Worm (Caenorhabditis elegans) whole organism, young adult: ENCODE results near the gene chtb-1.
A peak's percentile ranks its signal among the peaks of the same experiment; 100 is the strongest.

Experiments used
- B0019.2 ChIP-seq: fragments of 200-800 bp; sonication (Bioruptor generic); conservative IDR thresholded peaks from 2 replicates; pipeline ENCODE4 v1.3.6; 2022; ENCODE audit warnings: missing genetic modification reagents, missing genetic modification characterization, missing compliant biosample characterization
- F10E7.11 ChIP-seq: sonication (generic microtip); optimal IDR thresholded peaks from 2 replicates; lab custom pipeline; 2017; ENCODE audit warnings: mild to moderate bottlenecking, missing genetic modification characterization, moderate library complexity, missing compliant biosample characterization
- F22D6.2 ChIP-seq: sonication (generic microtip); optimal IDR thresholded peaks from 2 replicates; lab custom pipeline; 2016; ENCODE audit warnings: mild to moderate bottlenecking, missing genetic modification characterization, missing compliant biosample characterization
- F33H1.4 ChIP-seq: fragments of 200-800 bp; sonication (Bioruptor generic); IDR thresholded peaks from 2 replicates; pipeline ENCODE4 v1.3.6; 2022; ENCODE audit warnings: missing genetic modification reagents, missing genetic modification characterization, missing compliant biosample characterization
- F55B11.4 ChIP-seq: sonication (generic microtip); optimal IDR thresholded peaks from 2 replicates; lab custom pipeline; 2016; ENCODE audit warnings: missing compliant biosample characterization, missing genetic modification characterization, borderline replicate concordance; ENCODE audit not compliant: insufficient read depth
- F57C9.4 ChIP-seq: sonication (generic microtip); optimal IDR thresholded peaks from 2 replicates; lab custom pipeline; 2017; ENCODE audit warnings: mild to moderate bottlenecking, missing genetic modification characterization, missing compliant biosample characterization
- Y53F4B.3 ChIP-seq: fragments of 200-800 bp; sonication (Bioruptor generic); IDR thresholded peaks from 2 replicates; pipeline ENCODE4 v1.3.6; 2022; ENCODE audit warnings: missing genetic modification reagents, missing genetic modification characterization, missing compliant biosample characterization
- akir-1 ChIP-seq: fragments of 200-800 bp; sonication (Bioruptor generic); optimal IDR thresholded peaks from 2 replicates; lab custom pipeline; 2018; ENCODE audit warnings: mild to moderate bottlenecking, missing genetic modification characterization, moderate library complexity, missing compliant biosample characterization
- atf-7 ChIP-seq: sonication (generic microtip); optimal IDR thresholded peaks from 2 replicates; lab custom pipeline; 2017; ENCODE audit warnings: mild to moderate bottlenecking, missing genetic modification characterization, missing compliant biosample characterization
- attf-6 ChIP-seq: fragments of 200-800 bp; sonication (Bioruptor generic); IDR thresholded peaks from 2 replicates; pipeline ENCODE4 v1.3.6; 2022; ENCODE audit warnings: missing genetic modification reagents, missing genetic modification characterization, missing compliant biosample characterization
- bed-1 ChIP-seq: fragments of 200-800 bp; sonication (Bioruptor generic); IDR thresholded peaks from 2 replicates; pipeline ENCODE4 v1.3.6; 2022; ENCODE audit warnings: missing genetic modification reagents, missing genetic modification characterization, missing compliant biosample characterization
- cebp-2 ChIP-seq: fragments of 200-800 bp; sonication (Bioruptor generic); IDR thresholded peaks from 2 replicates; pipeline ENCODE4 v1.3.6; 2022; ENCODE audit warnings: missing genetic modification characterization, missing compliant biosample characterization
- chd-7 ChIP-seq: sonication (generic microtip); optimal IDR thresholded peaks from 2 replicates; lab custom pipeline; 2016; ENCODE audit warnings: mild to moderate bottlenecking, missing genetic modification characterization, moderate library complexity, missing compliant biosample characterization
- dpl-1 ChIP-seq: fragments of 150-350 bp; optimal IDR thresholded peaks from 2 replicates; lab custom pipeline; 2014; ENCODE audit warnings: missing biosample characterization, missing genetic modification reagents, missing genetic modification characterization
- egl-44 ChIP-seq: fragments of 200-800 bp; sonication (Bioruptor generic); IDR thresholded peaks from 2 replicates; pipeline ENCODE4 v1.3.6; 2022; ENCODE audit warnings: missing genetic modification reagents, missing genetic modification characterization, missing compliant biosample characterization
- egrh-3 ChIP-seq: fragments of 200-800 bp; sonication (Bioruptor generic); IDR thresholded peaks from 2 replicates; pipeline ENCODE4 v1.3.6; 2022; ENCODE audit warnings: missing genetic modification reagents, missing genetic modification characterization, missing compliant biosample characterization
- hmg-1.2 ChIP-seq: fragments of 200-800 bp; sonication (Bioruptor generic); IDR thresholded peaks from 2 replicates; pipeline ENCODE4 v1.3.6; 2022; ENCODE audit warnings: missing genetic modification reagents, missing genetic modification characterization, missing compliant biosample characterization
- hmg-20 ChIP-seq: fragments of 200-800 bp; sonication (Bioruptor generic); IDR thresholded peaks from 2 replicates; pipeline ENCODE4 v1.3.6; 2022; ENCODE audit warnings: missing genetic modification reagents, missing genetic modification characterization, missing compliant biosample characterization
- hrde-1 ChIP-seq: sonication (generic microtip); optimal IDR thresholded peaks from 2 replicates; lab custom pipeline; 2016; ENCODE audit warnings: missing genetic modification characterization, mild to moderate bottlenecking, missing compliant biosample characterization, moderate library complexity, missing genotype, missing genetic modification reagents, borderline replicate concordance
- let-607 ChIP-seq, 2 experiments: fragments of 200-800 bp in 1 of 2; sonication (Bioruptor generic) in 1 of 2; sonication (generic microtip) in 1 of 2; optimal IDR thresholded peaks; 2 replicates each; lab custom pipeline; 2016 to 2018; ENCODE audit warnings: mild to moderate bottlenecking in 2 of 2, missing compliant biosample characterization in 2 of 2, missing genetic modification characterization in 2 of 2, moderate library complexity in 2 of 2, missing genotype in 1 of 2
- lin-35 ChIP-seq, 3 experiments: fragments of 150-350 bp in 2 of 3; sonication (generic microtip) in 1 of 3; optimal IDR thresholded peaks; 2 replicates each; lab custom pipeline; 2014 to 2018; ENCODE audit warnings: missing biosample characterization in 3 of 3, missing genetic modification characterization in 3 of 3, missing genetic modification reagents in 3 of 3
- lsy-27 ChIP-seq: sonication (generic microtip); optimal IDR thresholded peaks from 2 replicates; lab custom pipeline; 2017; ENCODE audit warnings: missing genetic modification characterization, mild to moderate bottlenecking, missing compliant biosample characterization, antibody characterized with exemption, missing genotype, borderline replicate concordance; ENCODE audit not compliant: insufficient read depth
- madf-3 ChIP-seq: fragments of 200-800 bp; sonication (Bioruptor generic); IDR thresholded peaks from 2 replicates; pipeline ENCODE4 v1.3.6; 2022; ENCODE audit warnings: missing genetic modification reagents, missing genetic modification characterization, missing compliant biosample characterization
- nhr-27 ChIP-seq: fragments of 200-800 bp; sonication (Bioruptor generic); optimal IDR thresholded peaks from 2 replicates; lab custom pipeline; 2018; ENCODE audit warnings: mild to moderate bottlenecking, missing genetic modification characterization, moderate library complexity, missing compliant biosample characterization
- nhr-80 ChIP-seq: sonication (generic microtip); optimal IDR thresholded peaks from 2 replicates; lab custom pipeline; 2016; ENCODE audit warnings: missing genetic modification characterization, missing compliant biosample characterization
- nhr-90 ChIP-seq: sonication (generic microtip); optimal IDR thresholded peaks from 2 replicates; lab custom pipeline; 2016; ENCODE audit warnings: missing genotype, mild to moderate bottlenecking, missing genetic modification characterization, missing compliant biosample characterization
- pha-4 ChIP-seq: fragments of 150-350 bp; sonication (generic microtip); optimal IDR thresholded peaks from 2 replicates; lab custom pipeline; 2014; ENCODE audit warnings: missing biosample characterization, missing genetic modification reagents, missing genetic modification characterization
- repo-1 ChIP-seq: sonication (generic microtip); optimal IDR thresholded peaks from 2 replicates; lab custom pipeline; 2017; ENCODE audit warnings: mild to moderate bottlenecking, missing genetic modification characterization, missing compliant biosample characterization
- snpc-1.1 ChIP-seq: sonication (generic microtip); optimal IDR thresholded peaks from 2 replicates; lab custom pipeline; 2017; ENCODE audit warnings: missing genetic modification characterization, mild to moderate bottlenecking, missing compliant biosample characterization, antibody characterized with exemption, moderate library complexity, missing genotype, missing genetic modification reagents; ENCODE audit not compliant: insufficient read depth
- snpc-3.4 ChIP-seq: sonication (generic microtip); optimal IDR thresholded peaks from 2 replicates; lab custom pipeline; 2017; ENCODE audit warnings: missing genetic modification characterization, mild to moderate bottlenecking, missing compliant biosample characterization, antibody characterized with exemption, moderate library complexity, missing genotype, missing genetic modification reagents
- snpc-4 ChIP-seq, 5 experiments: fragments of 150-350 bp in 1 of 5; sonication (generic microtip) in 4 of 5; optimal IDR thresholded peaks; 2 replicates each; lab custom pipeline; 2014 to 2018; ENCODE audit warnings: missing genetic modification characterization in 5 of 5, missing biosample characterization in 3 of 5, antibody characterized with exemption in 2 of 5, mild to moderate bottlenecking in 2 of 5, missing compliant biosample characterization in 2 of 5, missing genotype in 2 of 5, moderate library complexity in 2 of 5, missing genetic modification reagents in 1 of 5
- zfh-2 ChIP-seq: fragments of 200-800 bp; sonication (Bioruptor generic); conservative IDR thresholded peaks from 2 replicates; pipeline ENCODE4 v1.3.6; 2022; ENCODE audit warnings: missing genetic modification reagents, missing genetic modification characterization, missing compliant biosample characterization
- ztf-26 ChIP-seq: sonication (generic microtip); optimal IDR thresholded peaks from 2 replicates; lab custom pipeline; 2017; ENCODE audit warnings: missing genetic modification characterization, missing compliant biosample characterization

chtb-1 gene

DNA sequence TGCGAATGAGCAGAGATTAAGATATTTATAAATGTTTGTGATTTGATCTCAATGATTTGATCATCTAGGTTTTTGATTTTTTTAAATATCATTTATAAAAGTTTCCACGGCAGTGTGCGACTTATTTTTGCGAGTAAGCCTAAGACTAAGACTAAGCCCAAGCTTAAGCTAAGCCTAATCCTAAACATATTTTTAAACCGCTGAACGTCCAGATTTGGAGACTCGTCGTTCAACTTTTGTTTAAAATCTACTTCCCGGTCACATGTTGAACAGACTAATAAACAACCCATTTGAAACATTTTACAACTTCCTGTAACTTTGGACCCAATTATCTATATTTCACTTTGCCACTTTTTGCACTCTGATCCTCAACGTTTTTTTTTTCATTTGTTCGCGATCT is 3.8 kb upstream of the chtb-1 start, which contains the start of gene K04H4.5:
Gene K04H4.5 (plus strand): TSS at position 301 of the 400 bp plus-strand sequence.
- TF ChIP-seq cebp-2 (no peak), nhr-80 (tag; lab: Kevin White, UChicago) (no peak), Y53F4B.3 (GFP tag; lab: Robert Waterston, UW) (no peak), B0019.2 (GFP tag; lab: Robert Waterston, UW) (no peak), F55B11.4 (tag; lab: Kevin White, UChicago) (no peak), F10E7.11 (tag; lab: Kevin White, UChicago) (no peak), hmg-20 (GFP tag; lab: Robert Waterston, UW) (no peak), hrde-1 (tag; lab: Kevin White, UChicago) (no peak), attf-6 (GFP tag; lab: Robert Waterston, UW) (no peak)

- TF ChIP-seq zfh-2 (peak; percentile 71), hmg-1.2 (GFP tag; lab: Robert Waterston, UW) (peak; percentile 46; the same call in 1 of the 2 replicates), chd-7 (no peak)
These were observed 1.4 kb downstream of the chtb-1 start for ce11 chrIII:9353814-9354213.

DNA sequence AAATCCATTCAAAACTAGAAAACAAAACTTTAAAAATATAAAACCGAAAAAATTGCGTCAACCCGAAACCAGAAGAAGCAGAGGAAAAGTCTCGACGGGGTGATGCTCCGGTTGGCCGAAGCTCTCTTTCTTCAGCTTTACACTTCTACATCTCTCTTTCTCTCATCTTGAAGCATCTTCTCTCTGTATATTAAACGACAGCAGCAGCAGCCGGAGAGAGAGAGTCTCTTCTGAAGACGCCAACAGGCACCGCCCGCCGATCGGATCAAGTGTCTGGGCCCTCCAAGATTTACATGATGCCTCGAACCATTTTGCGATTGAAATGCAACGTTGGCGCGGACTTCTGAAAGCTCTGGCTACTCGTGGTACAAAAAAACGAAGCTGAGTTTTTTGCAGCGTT is 8.5 kb downstream of the chtb-1 start:
- TF ChIP-seq zfh-2 (0 out of 2 replicates have a peak, but pooled peaks have one; percentile 48), lin-35 (GFP tag; optimal IDR thresholded peaks at IDR 0.05; lab: Kevin White, UChicago) (no peak), F22D6.2 (tag; lab: Kevin White, UChicago) (no peak)

- TF ChIP-seq pha-4 (tag; lab: Kevin White, UChicago) (no peak), F33H1.4 (GFP tag; lab: Robert Waterston, UW) (no peak)
These were observed 9.1 kb downstream of the chtb-1 start for ce11 chrIII:9346114-9346513.

ce11 chrIII:9344347-9344746 is 10.9 kb downstream of the chtb-1 start, which contains the start of gene emb-9:
Gene emb-9 (minus strand): TSS chrIII:9344447.
- TF ChIP-seq nhr-90 (tag; lab: Kevin White, UChicago), result no peak
- TF ChIP-seq egrh-3 (GFP tag; lab: Robert Waterston, UW), result no peak
- TF ChIP-seq pha-4 (tag; lab: Kevin White, UChicago), result no peak
- no peak for TF ChIP-seq let-607 (tag; optimal IDR thresholded peaks at IDR 0.05; lab: Kevin White, UChicago)
- TF ChIP-seq hrde-1 (tag; lab: Kevin White, UChicago), result no peak
- no peak for TF ChIP-seq F57C9.4 (tag; lab: Kevin White, UChicago)
- TF ChIP-seq snpc-4 (GFP tag; optimal IDR thresholded peaks at IDR 0.05; lab: Kevin White, UChicago), result no peak
- no peak for TF ChIP-seq snpc-4 (tag; optimal IDR thresholded peaks at IDR 0.05; lab: Kevin White, UChicago)
- TF ChIP-seq hmg-1.2 (GFP tag; lab: Robert Waterston, UW), result no peak
- no peak for TF ChIP-seq F10E7.11 (tag; lab: Kevin White, UChicago)
- TF ChIP-seq bed-1 (GFP tag; lab: Robert Waterston, UW), result no peak
- no peak for TF ChIP-seq akir-1
- TF ChIP-seq B0019.2 (GFP tag; lab: Robert Waterston, UW), result no peak
- TF ChIP-seq madf-3 (GFP tag; lab: Robert Waterston, UW), result no peak
- TF ChIP-seq atf-7 (tag; lab: Kevin White, UChicago), result no peak

DNA sequence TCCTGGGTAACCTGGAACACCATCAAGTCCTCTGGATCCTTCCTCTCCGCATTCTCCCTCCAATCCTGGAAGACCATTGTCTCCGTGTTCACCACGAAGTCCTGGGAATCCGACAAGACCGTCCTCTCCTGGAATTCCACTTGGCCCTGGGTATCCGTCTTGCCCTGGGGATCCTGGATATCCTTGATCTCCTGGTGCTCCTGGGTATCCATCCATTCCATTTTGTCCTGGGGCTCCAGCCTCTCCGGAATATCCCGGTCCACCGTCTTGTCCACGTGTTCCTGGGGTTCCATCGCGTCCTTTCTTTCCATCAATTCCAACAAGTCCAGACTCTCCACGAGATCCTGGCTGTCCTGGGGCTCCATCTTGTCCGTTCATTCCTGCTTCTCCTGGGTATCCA is 15.2 kb downstream of the chtb-1 start:
- TF ChIP-seq nhr-27 (tag; lab: Kevin White, UChicago) (no peak), ztf-26 (tag; lab: Kevin White, UChicago) (no peak), snpc-1.1 (no peak), egl-44 (no peak), dpl-1 (GFP tag; lab: Kevin White, UChicago) (no peak), zfh-2 (peak; percentile 29; the same call in 1 of the 2 replicates), snpc-3.4 (tag; lab: Kevin White, UChicago) (no peak), lsy-27 (tag; lab: Kevin White, UChicago) (no peak), repo-1 (tag; lab: Kevin White, UChicago) (no peak)
